Worm (Caenorhabditis elegans) whole organism, L2 larva: ENCODE measurements around the gene ZK892.5.

ENCODE experiments used
- C34F6.9 ChIP-seq: fragments of 150-350 bp; optimal IDR thresholded peaks from 2 replicates; lab custom pipeline; 2014; ENCODE audit warnings: missing biosample characterization, missing genetic modification characterization
- F13H6.1 ChIP-seq: sonication (generic microtip); optimal IDR thresholded peaks from 2 replicates; lab custom pipeline; 2016; ENCODE audit warnings: missing genetic modification characterization, missing compliant biosample characterization
- R02D3.7 ChIP-seq: fragments of 150-350 bp; optimal IDR thresholded peaks from 2 replicates; lab custom pipeline; 2014; ENCODE audit warnings: missing biosample characterization, missing genetic modification characterization
- Y55F3AM.14 ChIP-seq: fragments of 200-800 bp; sonication (Bioruptor generic); optimal IDR thresholded peaks from 2 replicates; lab custom pipeline; 2018; ENCODE audit warnings: mild to moderate bottlenecking, missing genetic modification characterization, missing compliant biosample characterization
- ZK546.5 ChIP-seq: sonication (generic microtip); optimal IDR thresholded peaks from 2 replicates; lab custom pipeline; 2017; ENCODE audit warnings: missing biosample characterization, missing genetic modification characterization
- alr-1 ChIP-seq: fragments of 150-350 bp; optimal IDR thresholded peaks from 2 replicates; lab custom pipeline; 2014; ENCODE audit warnings: missing biosample characterization, missing genetic modification characterization
- aly-2 ChIP-seq: fragments of 150-350 bp; optimal IDR thresholded peaks from 2 replicates; lab custom pipeline; 2014; ENCODE audit warnings: missing biosample characterization, missing genetic modification characterization
- ama-1 ChIP-seq: fragments of 150-350 bp; optimal IDR thresholded peaks from 2 replicates; lab custom pipeline; 2018; ENCODE audit warnings: inconsistent platforms
- blmp-1 ChIP-seq: sonication (generic microtip); optimal IDR thresholded peaks from 2 replicates; lab custom pipeline; 2017; ENCODE audit warnings: missing genetic modification characterization, mild to moderate bottlenecking, missing compliant biosample characterization, antibody characterized with exemption, moderate library complexity; ENCODE audit not compliant: insufficient read depth
- ceh-16 ChIP-seq: fragments of 150-350 bp; optimal IDR thresholded peaks from 2 replicates; lab custom pipeline; 2014; ENCODE audit warnings: missing biosample characterization, missing genetic modification characterization
- ceh-82 ChIP-seq: fragments of 150-350 bp; optimal IDR thresholded peaks from 2 replicates; lab custom pipeline; 2014; ENCODE audit warnings: missing biosample characterization, missing genetic modification characterization
- crh-2 ChIP-seq: sonication (generic microtip); optimal IDR thresholded peaks from 2 replicates; lab custom pipeline; 2017; ENCODE audit warnings: missing biosample characterization, missing genetic modification characterization
- dmd-4 ChIP-seq: sonication (generic microtip); optimal IDR thresholded peaks from 2 replicates; lab custom pipeline; 2017; ENCODE audit warnings: missing biosample characterization, missing genetic modification characterization
- egl-27 ChIP-seq: sonication (generic microtip); optimal IDR thresholded peaks from 3 replicates; lab custom pipeline; 2017; ENCODE audit warnings: missing biosample characterization, missing genetic modification reagents, missing genetic modification characterization
- elt-1 ChIP-seq: fragments of 150-350 bp; optimal IDR thresholded peaks from 2 replicates; lab custom pipeline; 2014; ENCODE audit warnings: missing biosample characterization, missing genetic modification characterization
- elt-3 ChIP-seq: sonication (generic microtip); optimal IDR thresholded peaks from 2 replicates; lab custom pipeline; 2017; ENCODE audit warnings: missing biosample characterization, missing genetic modification characterization
- fos-1 ChIP-seq: fragments of 150-350 bp; optimal IDR thresholded peaks from 2 replicates; lab custom pipeline; 2014; ENCODE audit warnings: missing biosample characterization, missing genetic modification characterization
- gmeb-1 ChIP-seq: fragments of 150-350 bp; optimal IDR thresholded peaks from 2 replicates; lab custom pipeline; 2014; ENCODE audit warnings: missing biosample characterization, missing genetic modification characterization
- lin-11 ChIP-seq: fragments of 150-350 bp; sonication (generic microtip); optimal IDR thresholded peaks from 2 replicates; lab custom pipeline; 2014; ENCODE audit warnings: missing biosample characterization, missing genetic modification characterization, inconsistent platforms, mixed read lengths
- lin-13 ChIP-seq: fragments of 150-350 bp; optimal IDR thresholded peaks from 2 replicates; lab custom pipeline; 2014; ENCODE audit warnings: missing biosample characterization, missing genetic modification reagents, missing genetic modification characterization
- lin-39 ChIP-seq: fragments of 150-350 bp; optimal IDR thresholded peaks from 2 replicates; lab custom pipeline; 2014; ENCODE audit warnings: missing biosample characterization, missing genetic modification reagents, missing genetic modification characterization
- lsy-2 ChIP-seq, 2 experiments: fragments of 150-350 bp in 1 of 2; sonication (generic microtip) in 1 of 2; optimal IDR thresholded peaks; 2 replicates each; lab custom pipeline; 2014 to 2017; ENCODE audit warnings: missing biosample characterization in 2 of 2, missing genetic modification characterization in 2 of 2
- mab-5 ChIP-seq: fragments of 150-350 bp; optimal IDR thresholded peaks from 2 replicates; lab custom pipeline; 2014; ENCODE audit warnings: missing biosample characterization, missing genetic modification characterization
- mbf-1 ChIP-seq: sonication (generic microtip); optimal IDR thresholded peaks from 2 replicates; lab custom pipeline; 2017; ENCODE audit warnings: missing biosample characterization, missing genetic modification characterization
- mdl-1 ChIP-seq, 2 experiments: fragments of 150-350 bp in 1 of 2; sonication (generic microtip) in 1 of 2; optimal IDR thresholded peaks; 2 replicates each; lab custom pipeline; 2017; ENCODE audit warnings: missing biosample characterization in 2 of 2, missing genetic modification characterization in 2 of 2
- nhr-10 ChIP-seq: sonication (generic microtip); optimal IDR thresholded peaks from 2 replicates; lab custom pipeline; 2017; ENCODE audit warnings: missing biosample characterization, missing genetic modification characterization
- nhr-11 ChIP-seq: fragments of 150-350 bp; optimal IDR thresholded peaks from 2 replicates; lab custom pipeline; 2014; ENCODE audit warnings: missing biosample characterization, missing genetic modification characterization
- nhr-12 ChIP-seq: fragments of 150-350 bp; optimal IDR thresholded peaks from 2 replicates; lab custom pipeline; 2014; ENCODE audit warnings: missing biosample characterization, missing genetic modification characterization
- nhr-129 ChIP-seq: fragments of 150-350 bp; optimal IDR thresholded peaks from 2 replicates; lab custom pipeline; 2014; ENCODE audit warnings: missing biosample characterization, missing genetic modification characterization
- nhr-21 ChIP-seq: fragments of 150-350 bp; optimal IDR thresholded peaks from 2 replicates; lab custom pipeline; 2014; ENCODE audit warnings: missing biosample characterization, missing genetic modification characterization
- nhr-23 ChIP-seq: fragments of 150-350 bp; optimal IDR thresholded peaks from 2 replicates; lab custom pipeline; 2014; ENCODE audit warnings: missing biosample characterization, missing genetic modification reagents, missing genetic modification characterization
- nhr-237 ChIP-seq: fragments of 150-350 bp; optimal IDR thresholded peaks from 2 replicates; lab custom pipeline; 2014; ENCODE audit warnings: missing biosample characterization, missing genetic modification characterization
- nhr-25 ChIP-seq: fragments of 150-350 bp; sonication (generic microtip); optimal IDR thresholded peaks from 3 replicates; lab custom pipeline; 2014; ENCODE audit warnings: missing biosample characterization, missing genetic modification characterization
- nhr-6 ChIP-seq: fragments of 150-350 bp; optimal IDR thresholded peaks from 2 replicates; lab custom pipeline; 2014; ENCODE audit warnings: missing biosample characterization, missing genetic modification characterization
- nhr-77 ChIP-seq: fragments of 150-350 bp; optimal IDR thresholded peaks from 2 replicates; lab custom pipeline; 2014; ENCODE audit warnings: missing biosample characterization, missing genetic modification characterization
- peb-1 ChIP-seq: fragments of 150-350 bp; optimal IDR thresholded peaks from 2 replicates; lab custom pipeline; 2014; ENCODE audit warnings: missing biosample characterization, missing genetic modification characterization
- sem-4 ChIP-seq: fragments of 150-350 bp; optimal IDR thresholded peaks from 2 replicates; lab custom pipeline; 2014; ENCODE audit warnings: missing biosample characterization, missing genetic modification reagents, missing genetic modification characterization
- skn-1 ChIP-seq: sonication (generic microtip); optimal IDR thresholded peaks from 2 replicates; lab custom pipeline; 2017; ENCODE audit warnings: missing biosample characterization, missing genetic modification characterization
- sma-3 ChIP-seq: sonication (generic microtip); optimal IDR thresholded peaks from 2 replicates; lab custom pipeline; 2016; ENCODE audit warnings: missing genetic modification reagents, missing genetic modification characterization, missing compliant biosample characterization
- sma-9 ChIP-seq, 2 experiments: fragments of 150-350 bp in 1 of 2; sonication (generic microtip) in 1 of 2; optimal IDR thresholded peaks; 2 replicates each; lab custom pipeline; 2014 to 2016; ENCODE audit warnings: missing genetic modification characterization in 2 of 2, mild to moderate bottlenecking in 1 of 2, missing biosample characterization in 1 of 2, missing compliant biosample characterization in 1 of 2, missing genetic modification reagents in 1 of 2, moderate library complexity in 1 of 2
- unc-39 ChIP-seq: fragments of 150-350 bp; optimal IDR thresholded peaks from 2 replicates; lab custom pipeline; 2014; ENCODE audit warnings: missing biosample characterization, missing genetic modification characterization
- unc-55 ChIP-seq: fragments of 150-350 bp; sonication (generic microtip); optimal IDR thresholded peaks from 3 replicates; lab custom pipeline; 2014; ENCODE audit warnings: missing biosample characterization, missing genetic modification reagents, missing genetic modification characterization
- unc-62 ChIP-seq: fragments of 150-350 bp; optimal IDR thresholded peaks from 2 replicates; lab custom pipeline; 2014; ENCODE audit warnings: missing biosample characterization, missing genetic modification reagents, missing genetic modification characterization
- zag-1 ChIP-seq: fragments of 150-350 bp; optimal IDR thresholded peaks from 2 replicates; lab custom pipeline; 2014; ENCODE audit warnings: missing biosample characterization, missing genetic modification characterization
- ztf-1 ChIP-seq: fragments of 200-800 bp; sonication (Bioruptor generic); conservative IDR thresholded peaks from 2 replicates; pipeline ENCODE4 v1.3.6; 2022; ENCODE audit warnings: missing genetic modification characterization, missing compliant biosample characterization
- ztf-11 ChIP-seq: sonication (generic microtip); optimal IDR thresholded peaks from 2 replicates; lab custom pipeline; 2017; ENCODE audit warnings: missing biosample characterization, missing genetic modification characterization
- ztf-4 ChIP-seq: fragments of 150-350 bp; optimal IDR thresholded peaks from 2 replicates; lab custom pipeline; 2014; ENCODE audit warnings: missing biosample characterization, missing genetic modification characterization

The ZK892.5 gene

DNA sequence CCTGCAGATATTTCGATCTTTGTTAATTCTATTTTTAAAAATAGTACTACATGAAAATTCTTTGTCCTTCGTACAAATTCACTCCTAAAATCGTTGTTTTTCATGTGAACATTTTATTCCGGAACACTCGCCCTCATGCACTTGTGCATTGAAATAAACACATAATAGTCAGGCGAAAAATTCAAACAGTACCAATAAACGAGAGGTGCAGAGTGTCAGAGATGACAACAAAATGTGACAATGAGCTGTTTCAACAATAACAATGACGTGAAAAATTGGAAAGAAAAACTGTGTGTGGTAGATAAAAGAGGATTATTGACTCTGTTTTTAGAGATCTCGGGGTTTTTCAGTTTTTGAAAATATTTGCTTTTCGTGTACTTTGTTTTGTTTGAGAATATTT lies 20.2 kb downstream of the ZK892.5 start, which contains the start of gene F52H3.6:
Gene F52H3.6, minus strand, starts transcription at position 228 of the 400 bp plus-strand sequence.
- TF ChIP-seq nhr-129 (tag; lab: Kevin White, UChicago) = peak; percentile 3
- no peak for TF ChIP-seq gmeb-1
- peak; percentile 14 for TF ChIP-seq fos-1 (tag; lab: Kevin White, UChicago)
- TF ChIP-seq unc-39 = no peak
- no peak for TF ChIP-seq ztf-1 (GFP tag; lab: Robert Waterston, UW)

ce11 chrII:10029044-10029443 lies 21.0 kb downstream of the ZK892.5 start:
- TF ChIP-seq unc-55 (GFP tag; lab: Kevin White, UChicago) (no peak), sem-4 (no peak), nhr-129 (tag; lab: Kevin White, UChicago) (peak; percentile 36), ztf-11 (no peak), nhr-10 (tag; lab: Kevin White, UChicago) (no peak), nhr-21 (peak; percentile 54), ama-1 (lab: Kevin White, UChicago) (no peak), lin-39 (no peak), elt-3 (tag; lab: Kevin White, UChicago) (no peak), ceh-82 (tag; lab: Kevin White, UChicago) (no peak), fos-1 (tag; lab: Kevin White, UChicago) (peak; percentile 56), nhr-237 (no peak), lin-11 (no peak), egl-27 (tag; lab: Kevin White, UChicago) (no peak), skn-1 (tag; lab: Kevin White, UChicago) (no peak), crh-2 (peak; percentile 52), peb-1 (tag; lab: Kevin White, UChicago) (no peak), sma-9 (GFP tag; optimal IDR thresholded peaks at IDR 0.05; lab: Kevin White, UChicago) (peak; percentile 76), sma-9 (tag; optimal IDR thresholded peaks at IDR 0.05; lab: Kevin White, UChicago) (no peak), ztf-1 (GFP tag; lab: Robert Waterston, UW) (no peak), nhr-23 (tag; lab: Kevin White, UChicago) (no peak), blmp-1 (peak; percentile 42), dmd-4 (no peak), sma-3 (GFP tag; lab: Kevin White, UChicago) (peak; percentile 67), mbf-1 (tag; lab: Kevin White, UChicago) (no peak), Y55F3AM.14 (GFP tag; lab: Kevin White, UChicago) (no peak), lin-13 (GFP tag; lab: Kevin White, UChicago) (no peak), nhr-25 (tag; lab: Kevin White, UChicago) (peak; percentile 54), nhr-77 (no peak), F13H6.1 (tag; lab: Kevin White, UChicago) (peak; percentile 29), nhr-11 (tag; lab: Kevin White, UChicago) (no peak), ZK546.5 (tag; lab: Kevin White, UChicago) (no peak), nhr-12 (no peak), elt-1 (tag; lab: Kevin White, UChicago) (no peak), gmeb-1 (peak; percentile 37), R02D3.7 (tag; lab: Kevin White, UChicago) (no peak), ztf-4 (tag; lab: Kevin White, UChicago) (no peak), alr-1 (no peak), mab-5 (no peak), nhr-6 (tag; lab: Kevin White, UChicago) (no peak), lsy-2 (tag; optimal IDR thresholded peaks at IDR 0.05; lab: Kevin White, UChicago) (peak in 1 of 2 experiments; percentile 60), C34F6.9 (tag; lab: Kevin White, UChicago) (no peak), aly-2 (no peak), ceh-16 (no peak), unc-62 (no peak), zag-1 (tag; lab: Kevin White, UChicago) (no peak), mdl-1 (tag; optimal IDR thresholded peaks at IDR 0.05; lab: Kevin White, UChicago) (no peak), unc-39 (no peak)
